Comparison of ENCODE assay signal across 1 fruit fly cellular context in genomic region chr3R:27706581-27707181, dm6.
A peak's percentile ranks its signal among the peaks of the same experiment; 100 is the strongest.
TF ChIP-seq lines count a peak whose summit lies in the region.

CROT (minus strand) TSS chr3R:27706751.
CG12877 (plus strand) TSS chr3R:27707100.

TF ChIP-seq in whole organism, embryonic, 481 proteins besides CTCF, POLR2A, EP300 and RAD21 (continued from another document and continues in another):
- peak; percentile 81 for TF ChIP-seq Sox102F (GFP tag; optimal IDR thresholded peaks at IDR 0.05; lab: Kevin White, UChicago)
- TF ChIP-seq gfzf (GFP tag; optimal IDR thresholded peaks at IDR 0.05; lab: Kevin White, UChicago): no peak
- no peak for TF ChIP-seq ham (GFP tag; IDR thresholded peaks at IDR 0.05; lab: Robert Waterston, UW)
- TF ChIP-seq CG3407 (GFP tag; optimal IDR thresholded peaks at IDR 0.05; lab: Kevin White, UChicago): peak; percentile 43
- peak in 1 of 2 experiments; percentile 55 for TF ChIP-seq Pdp1 (GFP tag; optimal IDR thresholded peaks at IDR 0.05; lab: Kevin White, UChicago)
- no peak for TF ChIP-seq pfk (GFP tag; optimal IDR thresholded peaks at IDR 0.05; lab: Kevin White, UChicago)
- peak; percentile 2 for TF ChIP-seq bab2 (GFP tag; optimal IDR thresholded peaks at IDR 0.05; lab: Kevin White, UChicago)
- TF ChIP-seq knrl (GFP tag; IDR thresholded peaks at IDR 0.05; lab: Robert Waterston, UW; ENCODE audit: partially characterized antibody): peak; percentile 23; the same call in 1 of the 3 replicates
- peak; percentile 65 for TF ChIP-seq Lhr (GFP tag; optimal IDR thresholded peaks at IDR 0.05; lab: Kevin White, UChicago)
- peak; percentile 84 for TF ChIP-seq grau (tag; optimal IDR thresholded peaks at IDR 0.05; lab: Kevin White, UChicago)
- TF ChIP-seq HHEX (GFP tag; optimal IDR thresholded peaks at IDR 0.05; lab: Kevin White, UChicago): peak; percentile 35
- peak; percentile 41; the same call in 1 of the 2 replicates for TF ChIP-seq Taf1 (GFP tag; IDR thresholded peaks at IDR 0.05; lab: Robert Waterston, UW)
- peak; percentile 80 for TF ChIP-seq CG32772 (GFP tag; IDR thresholded peaks at IDR 0.05; lab: Robert Waterston, UW)
- TF ChIP-seq Vsx1 (GFP tag; optimal IDR thresholded peaks at IDR 0.05; lab: Kevin White, UChicago): peak; percentile 64
- no peak for TF ChIP-seq Sox100B (GFP tag; optimal IDR thresholded peaks at IDR 0.05; lab: Kevin White, UChicago)
- TF ChIP-seq H2.0 (GFP tag; IDR thresholded peaks at IDR 0.05; lab: Robert Waterston, UW): peak; percentile 83
- peak; percentile 22 for TF ChIP-seq Side (GFP tag; optimal IDR thresholded peaks at IDR 0.05; lab: Kevin White, UChicago)
- peak; percentile 86 for TF ChIP-seq CG14710 (tag; optimal IDR thresholded peaks at IDR 0.05; lab: Kevin White, UChicago)
- TF ChIP-seq CG12942 (GFP tag; optimal IDR thresholded peaks at IDR 0.05; lab: Kevin White, UChicago): peak; percentile 80
- TF ChIP-seq CG10565 (GFP tag; optimal IDR thresholded peaks at IDR 0.05; lab: Kevin White, UChicago): no peak
- peak; percentile 66; the same call in 1 of the 2 replicates for TF ChIP-seq Awh (GFP tag; IDR thresholded peaks at IDR 0.05; lab: Robert Waterston, UW)
- peak; percentile 80 for TF ChIP-seq CG10209 (GFP tag; optimal IDR thresholded peaks at IDR 0.05; lab: Kevin White, UChicago)
- TF ChIP-seq CG18476 (GFP tag; optimal IDR thresholded peaks at IDR 0.05; lab: Kevin White, UChicago): peak; percentile 52
- TF ChIP-seq CG33213 (GFP tag; optimal IDR thresholded peaks at IDR 0.05; lab: Kevin White, UChicago): no peak
- peak; percentile 72 for TF ChIP-seq Aef1 (GFP tag; IDR thresholded peaks at IDR 0.05; lab: Robert Waterston, UW)
- TF ChIP-seq Elba2 (GFP tag; optimal IDR thresholded peaks at IDR 0.05; lab: Kevin White, UChicago): peak; percentile 100
- no peak for TF ChIP-seq kah (GFP tag; optimal IDR thresholded peaks at IDR 0.05; lab: Kevin White, UChicago)
- TF ChIP-seq chn (GFP tag; optimal IDR thresholded peaks at IDR 0.05; lab: Kevin White, UChicago): peak; percentile 67
- no peak for TF ChIP-seq aop (GFP tag; IDR thresholded peaks at IDR 0.05; lab: Robert Waterston, UW)
- peak; percentile 78 for TF ChIP-seq Hmr (GFP tag; optimal IDR thresholded peaks at IDR 0.05; lab: Kevin White, UChicago)
- no peak for TF ChIP-seq Mes4 (GFP tag; optimal IDR thresholded peaks at IDR 0.05; lab: Kevin White, UChicago)
- TF ChIP-seq Nf-YB (GFP tag; optimal IDR thresholded peaks at IDR 0.05; lab: Kevin White, UChicago): peak; percentile 53
- peak; percentile 57 for TF ChIP-seq CHES-1-like (GFP tag; optimal IDR thresholded peaks at IDR 0.05; lab: Kevin White, UChicago)
- no peak for TF ChIP-seq CG34224 (GFP tag; IDR thresholded peaks at IDR 0.05; lab: Robert Waterston, UW; ENCODE audit: partially characterized antibody)
- peak; percentile 17 for TF ChIP-seq CG17912 (GFP tag; optimal IDR thresholded peaks at IDR 0.05; lab: Kevin White, UChicago)
- peak; percentile 91 for TF ChIP-seq CG13424 (tag; optimal IDR thresholded peaks at IDR 0.05; lab: Kevin White, UChicago)
- TF ChIP-seq Dip2 (GFP tag; IDR thresholded peaks at IDR 0.05; lab: Robert Waterston, UW): no peak
- TF ChIP-seq sim (GFP tag; IDR thresholded peaks at IDR 0.05; lab: Robert Waterston, UW): peak; percentile 17; the same call in 1 of the 2 replicates
- TF ChIP-seq CG10979 (tag; optimal IDR thresholded peaks at IDR 0.05; lab: Kevin White, UChicago): peak; percentile 62
- TF ChIP-seq CG12391 (tag; optimal IDR thresholded peaks at IDR 0.05; lab: Kevin White, UChicago): peak; percentile 89
- no peak for TF ChIP-seq p53 (GFP tag; optimal IDR thresholded peaks at IDR 0.05; lab: Kevin White, UChicago)
- peak; percentile 58 for TF ChIP-seq Dad (GFP tag; optimal IDR thresholded peaks at IDR 0.05; lab: Kevin White, UChicago)
- TF ChIP-seq GATAe (GFP tag; conservative IDR thresholded peaks at IDR 0.05; lab: Robert Waterston, UW): no peak
- no peak for TF ChIP-seq fd102C (GFP tag; optimal IDR thresholded peaks at IDR 0.05; lab: Kevin White, UChicago)
- TF ChIP-seq Doc2 (GFP tag; IDR thresholded peaks at IDR 0.05; lab: Robert Waterston, UW): peak; percentile 59; the same call in 1 of the 2 replicates
- peak; percentile 63 for TF ChIP-seq Fer3 (tag; optimal IDR thresholded peaks at IDR 0.05; lab: Kevin White, UChicago)
- peak; percentile 85 for TF ChIP-seq CG2712 (tag; optimal IDR thresholded peaks at IDR 0.05; lab: Kevin White, UChicago)
- TF ChIP-seq CG9932 (GFP tag; IDR thresholded peaks at IDR 0.05; lab: Robert Waterston, UW): peak; percentile 84
- TF ChIP-seq pan (optimal IDR thresholded peaks at IDR 0.05; lab: Kevin White, UChicago): no peak
- peak in 1 of 2 experiments; percentile 63 for TF ChIP-seq pan (GFP tag; optimal IDR thresholded peaks at IDR 0.05 in 1 of 2, IDR thresholded peaks at IDR 0.05 in 1 of 2)
- peak; percentile 57; the same call in 1 of the 2 replicates for TF ChIP-seq CG11247 (GFP tag; IDR thresholded peaks at IDR 0.05; lab: Robert Waterston, UW)
- peak; percentile 86 for TF ChIP-seq ind (GFP tag; optimal IDR thresholded peaks at IDR 0.05; lab: Kevin White, UChicago)
- peak; percentile 72 for TF ChIP-seq CG10654 (GFP tag; optimal IDR thresholded peaks at IDR 0.05; lab: Kevin White, UChicago)
- peak; percentile 53 for TF ChIP-seq CG11723 (GFP tag; optimal IDR thresholded peaks at IDR 0.05; lab: Kevin White, UChicago)
- peak; percentile 62 for TF ChIP-seq BEAF-32 (GFP tag; optimal IDR thresholded peaks at IDR 0.05; lab: Kevin White, UChicago)
- no peak for TF ChIP-seq gcm2 (GFP tag; optimal IDR thresholded peaks at IDR 0.05; lab: Kevin White, UChicago)
- no peak for TF ChIP-seq amos (GFP tag; IDR thresholded peaks at IDR 0.05; lab: Robert Waterston, UW; ENCODE audit: partially characterized antibody)
- peak; percentile 86 for TF ChIP-seq CG12659 (GFP tag; optimal IDR thresholded peaks at IDR 0.05; lab: Kevin White, UChicago)
- peak; percentile 69 for TF ChIP-seq tgo (GFP tag; IDR thresholded peaks at IDR 0.05; lab: Robert Waterston, UW)
- TF ChIP-seq CG12104 (GFP tag; optimal IDR thresholded peaks at IDR 0.05; lab: Kevin White, UChicago): peak; percentile 71
- TF ChIP-seq CG10147 (GFP tag; optimal IDR thresholded peaks at IDR 0.05; lab: Kevin White, UChicago): peak; percentile 72
- TF ChIP-seq CG1647 (GFP tag; optimal IDR thresholded peaks at IDR 0.05; lab: Kevin White, UChicago): peak; percentile 32
- TF ChIP-seq tx (GFP tag; optimal IDR thresholded peaks at IDR 0.05; lab: Kevin White, UChicago): no peak
- peak; percentile 82 for TF ChIP-seq dysf (GFP tag; IDR thresholded peaks at IDR 0.05; lab: Robert Waterston, UW)
- peak; percentile 67 for TF ChIP-seq CG10267 (tag; optimal IDR thresholded peaks at IDR 0.05; lab: Kevin White, UChicago)
- no peak for TF ChIP-seq CG7271 (tag; optimal IDR thresholded peaks at IDR 0.05; lab: Kevin White, UChicago)
- TF ChIP-seq slbo (GFP tag; IDR thresholded peaks at IDR 0.05; lab: Robert Waterston, UW): peak; percentile 89
- TF ChIP-seq Bteb2 (GFP tag; optimal IDR thresholded peaks at IDR 0.05; lab: Kevin White, UChicago): peak; percentile 36
- peak; percentile 70; the same call in 1 of the 2 replicates for TF ChIP-seq ranshi (GFP tag; IDR thresholded peaks at IDR 0.05; lab: Robert Waterston, UW)
- TF ChIP-seq Neu2 (GFP tag; optimal IDR thresholded peaks at IDR 0.05; lab: Kevin White, UChicago; ENCODE audit: borderline replicate concordance): no peak
- TF ChIP-seq ttk (GFP tag; IDR thresholded peaks at IDR 0.05; lab: Robert Waterston, UW): peak; percentile 79
- peak; percentile 81 for TF ChIP-seq twi (tag; optimal IDR thresholded peaks at IDR 0.05; lab: Kevin White, UChicago)
- TF ChIP-seq ERR (GFP tag; optimal IDR thresholded peaks at IDR 0.05; lab: Kevin White, UChicago): no peak
- no peak for TF ChIP-seq Trl (optimal IDR thresholded peaks at IDR 0.05; lab: Kevin White, UChicago)
- TF ChIP-seq Trl (GFP tag; optimal IDR thresholded peaks at IDR 0.05; lab: Kevin White, UChicago): peak; percentile 45
- no peak for TF ChIP-seq abd-A (tag; optimal IDR thresholded peaks at IDR 0.05; lab: Kevin White, UChicago)
- TF ChIP-seq CG9437 (GFP tag; optimal IDR thresholded peaks at IDR 0.05; lab: Kevin White, UChicago): peak; percentile 98
- TF ChIP-seq sens-2 (GFP tag; IDR thresholded peaks at IDR 0.05; lab: Robert Waterston, UW): 0 out of 2 replicates have a peak, but pooled peaks have one; percentile 27
- TF ChIP-seq dm (GFP tag; optimal IDR thresholded peaks at IDR 0.05; lab: Kevin White, UChicago): peak; percentile 27
- peak; percentile 27 for TF ChIP-seq Deaf1 (tag; optimal IDR thresholded peaks at IDR 0.05; lab: Kevin White, UChicago)
- peak; percentile 33; the same call in 1 of the 2 replicates for TF ChIP-seq CG10959 (GFP tag; IDR thresholded peaks at IDR 0.05; lab: Robert Waterston, UW)
- peak; percentile 70 for TF ChIP-seq wor (GFP tag; IDR thresholded peaks at IDR 0.05; lab: Robert Waterston, UW)
- TF ChIP-seq grn (GFP tag; optimal IDR thresholded peaks at IDR 0.05; lab: Kevin White, UChicago): no peak
- TF ChIP-seq Dp (GFP tag; optimal IDR thresholded peaks at IDR 0.05; lab: Kevin White, UChicago): peak; percentile 16
- TF ChIP-seq nom (GFP tag; optimal IDR thresholded peaks at IDR 0.05; lab: Kevin White, UChicago): no peak
- TF ChIP-seq CG4404 (GFP tag; IDR thresholded peaks at IDR 0.05; lab: Robert Waterston, UW): peak; percentile 75
- TF ChIP-seq pzg (GFP tag; optimal IDR thresholded peaks at IDR 0.05; lab: Kevin White, UChicago): peak; percentile 47
- 0 out of 3 replicates have a peak, but pooled peaks have one; percentile 53 for TF ChIP-seq otp (GFP tag; IDR thresholded peaks at IDR 0.05; lab: Robert Waterston, UW)
- TF ChIP-seq mirr (GFP tag; optimal IDR thresholded peaks at IDR 0.05; lab: Kevin White, UChicago): peak; percentile 11
- TF ChIP-seq pb (GFP tag; optimal IDR thresholded peaks at IDR 0.05; lab: Kevin White, UChicago): no peak
- no peak for TF ChIP-seq D (optimal IDR thresholded peaks at IDR 0.05; lab: Kevin White, UChicago)
- TF ChIP-seq D (GFP tag; optimal IDR thresholded peaks at IDR 0.05; lab: Kevin White, UChicago): peak; percentile 70
- no peak for TF ChIP-seq CG15011 (GFP tag; optimal IDR thresholded peaks at IDR 0.05; lab: Kevin White, UChicago)
- TF ChIP-seq CG12299 (tag; optimal IDR thresholded peaks at IDR 0.05; lab: Kevin White, UChicago): peak; percentile 10
- TF ChIP-seq CkIIα-i1 (GFP tag; IDR thresholded peaks at IDR 0.05; lab: Robert Waterston, UW): no peak
- TF ChIP-seq CG16863 (GFP tag; optimal IDR thresholded peaks at IDR 0.05; lab: Kevin White, UChicago): peak; percentile 36
- peak; percentile 65 for TF ChIP-seq CG13624 (GFP tag; optimal IDR thresholded peaks at IDR 0.05; lab: Kevin White, UChicago)
- TF ChIP-seq CG13296 (GFP tag; optimal IDR thresholded peaks at IDR 0.05; lab: Kevin White, UChicago): peak; percentile 60
- no peak for TF ChIP-seq CG16779 (GFP tag; IDR thresholded peaks at IDR 0.05; lab: Robert Waterston, UW)
- TF ChIP-seq Dll (GFP tag; IDR thresholded peaks at IDR 0.05; lab: Robert Waterston, UW; ENCODE audit: partially characterized antibody): peak; percentile 37; the same call in 2 of the 4 replicates
- TF ChIP-seq CG17359 (tag; optimal IDR thresholded peaks at IDR 0.05; lab: Kevin White, UChicago): peak; percentile 64
- TF ChIP-seq CG3726 (GFP tag; IDR thresholded peaks at IDR 0.05; lab: Robert Waterston, UW): peak; percentile 23; the same call in 1 of the 3 replicates
- peak; percentile 3 for TF ChIP-seq Sry-β (GFP tag; optimal IDR thresholded peaks at IDR 0.05; lab: Kevin White, UChicago)
- TF ChIP-seq B-H2 (GFP tag; optimal IDR thresholded peaks at IDR 0.05; lab: Kevin White, UChicago): peak; percentile 70
- peak; percentile 59; the same call in 2 of the 3 replicates for TF ChIP-seq Mrtf (GFP tag; IDR thresholded peaks at IDR 0.05; lab: Robert Waterston, UW)
- peak; percentile 79 for TF ChIP-seq NfI (GFP tag; optimal IDR thresholded peaks at IDR 0.05; lab: Kevin White, UChicago)
- TF ChIP-seq Atf3 (GFP tag; optimal IDR thresholded peaks at IDR 0.05; lab: Kevin White, UChicago): peak; percentile 22
- no peak for TF ChIP-seq CrebB (tag; optimal IDR thresholded peaks at IDR 0.05; lab: Kevin White, UChicago)
- peak; percentile 60 for TF ChIP-seq CG3065 (GFP tag; optimal IDR thresholded peaks at IDR 0.05; lab: Kevin White, UChicago)
- TF ChIP-seq CG4282 (GFP tag; optimal IDR thresholded peaks at IDR 0.05; lab: Kevin White, UChicago): no peak
- TF ChIP-seq disco-r (GFP tag; optimal IDR thresholded peaks at IDR 0.05; lab: Kevin White, UChicago): no peak
- peak; percentile 81 for TF ChIP-seq Dbx (GFP tag; IDR thresholded peaks at IDR 0.05; lab: Robert Waterston, UW)
- no peak for TF ChIP-seq nerfin-2 (GFP tag; IDR thresholded peaks at IDR 0.05; lab: Robert Waterston, UW; ENCODE audit: partially characterized antibody)
- TF ChIP-seq inv (GFP tag; IDR thresholded peaks at IDR 0.05; lab: Robert Waterston, UW; ENCODE audit: partially characterized antibody): no peak
- TF ChIP-seq sug (tag; optimal IDR thresholded peaks at IDR 0.05; lab: Kevin White, UChicago): peak; percentile 72
- peak; percentile 73 for TF ChIP-seq fd3F (GFP tag; optimal IDR thresholded peaks at IDR 0.05; lab: Kevin White, UChicago)
- TF ChIP-seq ap (GFP tag; IDR thresholded peaks at IDR 0.05; lab: Robert Waterston, UW): peak; percentile 68
- TF ChIP-seq Rx (GFP tag; IDR thresholded peaks at IDR 0.05; lab: Robert Waterston, UW): peak; percentile 32; the same call in 1 of the 2 replicates
- TF ChIP-seq CG31388 (GFP tag; optimal IDR thresholded peaks at IDR 0.05; lab: Kevin White, UChicago): no peak
- peak; percentile 55 for TF ChIP-seq Mad (GFP tag; optimal IDR thresholded peaks at IDR 0.05; lab: Kevin White, UChicago)
- TF ChIP-seq CG8089 (GFP tag; optimal IDR thresholded peaks at IDR 0.05; lab: Kevin White, UChicago): no peak
- TF ChIP-seq CG14050 (GFP tag; IDR thresholded peaks at IDR 0.05; lab: Robert Waterston, UW): peak; percentile 42; the same call in 1 of the 3 replicates
- TF ChIP-seq CoRest (tag; optimal IDR thresholded peaks at IDR 0.05; lab: Kevin White, UChicago): peak; percentile 92
- no peak for TF ChIP-seq prd (optimal IDR thresholded peaks at IDR 0.05; lab: Kevin White, UChicago)
- TF ChIP-seq prd (GFP tag; IDR thresholded peaks at IDR 0.05; lab: Robert Waterston, UW): peak; percentile 82; the same call in 2 of the 3 replicates
- peak; percentile 73; the same call in 1 of the 3 replicates for TF ChIP-seq CG11456 (GFP tag; IDR thresholded peaks at IDR 0.05; lab: Robert Waterston, UW)
- peak; percentile 93 for TF ChIP-seq sens (GFP tag; lab: Kevin White, UChicago)
- peak; percentile 76 for TF ChIP-seq CG10366 (GFP tag; IDR thresholded peaks at IDR 0.05; lab: Robert Waterston, UW)
- no peak for TF ChIP-seq tio (GFP tag; optimal IDR thresholded peaks at IDR 0.05; lab: Kevin White, UChicago)
- TF ChIP-seq sima (GFP tag; optimal IDR thresholded peaks at IDR 0.05; lab: Kevin White, UChicago): no peak
